Worm (Caenorhabditis elegans) whole organism, L2 larva: ENCODE data around the gene C25H3.3.

Experiments used
- C34F6.9 ChIP-seq: fragments of 150-350 bp; optimal IDR thresholded peaks from 2 replicates; lab custom pipeline; 2014; ENCODE audit warnings: missing biosample characterization, missing genetic modification characterization
- F13H6.1 ChIP-seq: sonication (generic microtip); optimal IDR thresholded peaks from 2 replicates; lab custom pipeline; 2016; ENCODE audit warnings: missing genetic modification characterization, missing compliant biosample characterization
- R02D3.7 ChIP-seq: fragments of 150-350 bp; optimal IDR thresholded peaks from 2 replicates; lab custom pipeline; 2014; ENCODE audit warnings: missing biosample characterization, missing genetic modification characterization
- alr-1 ChIP-seq: fragments of 150-350 bp; optimal IDR thresholded peaks from 2 replicates; lab custom pipeline; 2014; ENCODE audit warnings: missing biosample characterization, missing genetic modification characterization
- aly-2 ChIP-seq: fragments of 150-350 bp; optimal IDR thresholded peaks from 2 replicates; lab custom pipeline; 2014; ENCODE audit warnings: missing biosample characterization, missing genetic modification characterization
- ama-1 ChIP-seq: fragments of 150-350 bp; optimal IDR thresholded peaks from 2 replicates; lab custom pipeline; 2018; ENCODE audit warnings: inconsistent platforms
- blmp-1 ChIP-seq: sonication (generic microtip); optimal IDR thresholded peaks from 2 replicates; lab custom pipeline; 2017; ENCODE audit warnings: missing genetic modification characterization, mild to moderate bottlenecking, missing compliant biosample characterization, antibody characterized with exemption, moderate library complexity; ENCODE audit not compliant: insufficient read depth
- ceh-16 ChIP-seq: fragments of 150-350 bp; optimal IDR thresholded peaks from 2 replicates; lab custom pipeline; 2014; ENCODE audit warnings: missing biosample characterization, missing genetic modification characterization
- ceh-82 ChIP-seq: fragments of 150-350 bp; optimal IDR thresholded peaks from 2 replicates; lab custom pipeline; 2014; ENCODE audit warnings: missing biosample characterization, missing genetic modification characterization
- crh-2 ChIP-seq: sonication (generic microtip); optimal IDR thresholded peaks from 2 replicates; lab custom pipeline; 2017; ENCODE audit warnings: missing biosample characterization, missing genetic modification characterization
- dmd-4 ChIP-seq: sonication (generic microtip); optimal IDR thresholded peaks from 2 replicates; lab custom pipeline; 2017; ENCODE audit warnings: missing biosample characterization, missing genetic modification characterization
- egl-27 ChIP-seq: sonication (generic microtip); optimal IDR thresholded peaks from 3 replicates; lab custom pipeline; 2017; ENCODE audit warnings: missing biosample characterization, missing genetic modification reagents, missing genetic modification characterization
- elt-3 ChIP-seq: sonication (generic microtip); optimal IDR thresholded peaks from 2 replicates; lab custom pipeline; 2017; ENCODE audit warnings: missing biosample characterization, missing genetic modification characterization
- fos-1 ChIP-seq: fragments of 150-350 bp; optimal IDR thresholded peaks from 2 replicates; lab custom pipeline; 2014; ENCODE audit warnings: missing biosample characterization, missing genetic modification characterization
- lin-11 ChIP-seq: fragments of 150-350 bp; sonication (generic microtip); optimal IDR thresholded peaks from 2 replicates; lab custom pipeline; 2014; ENCODE audit warnings: missing biosample characterization, missing genetic modification characterization, inconsistent platforms, mixed read lengths
- lin-13 ChIP-seq: fragments of 150-350 bp; optimal IDR thresholded peaks from 2 replicates; lab custom pipeline; 2014; ENCODE audit warnings: missing biosample characterization, missing genetic modification reagents, missing genetic modification characterization
- lsy-2 ChIP-seq, 2 experiments: fragments of 150-350 bp in 1 of 2; sonication (generic microtip) in 1 of 2; optimal IDR thresholded peaks; 2 replicates each; lab custom pipeline; 2014 to 2017; ENCODE audit warnings: missing biosample characterization in 2 of 2, missing genetic modification characterization in 2 of 2
- mdl-1 ChIP-seq, 2 experiments: fragments of 150-350 bp in 1 of 2; sonication (generic microtip) in 1 of 2; optimal IDR thresholded peaks; 2 replicates each; lab custom pipeline; 2017; ENCODE audit warnings: missing biosample characterization in 2 of 2, missing genetic modification characterization in 2 of 2
- nhr-10 ChIP-seq: sonication (generic microtip); optimal IDR thresholded peaks from 2 replicates; lab custom pipeline; 2017; ENCODE audit warnings: missing biosample characterization, missing genetic modification characterization
- nhr-12 ChIP-seq: fragments of 150-350 bp; optimal IDR thresholded peaks from 2 replicates; lab custom pipeline; 2014; ENCODE audit warnings: missing biosample characterization, missing genetic modification characterization
- nhr-21 ChIP-seq: fragments of 150-350 bp; optimal IDR thresholded peaks from 2 replicates; lab custom pipeline; 2014; ENCODE audit warnings: missing biosample characterization, missing genetic modification characterization
- nhr-23 ChIP-seq: fragments of 150-350 bp; optimal IDR thresholded peaks from 2 replicates; lab custom pipeline; 2014; ENCODE audit warnings: missing biosample characterization, missing genetic modification reagents, missing genetic modification characterization
- nhr-237 ChIP-seq: fragments of 150-350 bp; optimal IDR thresholded peaks from 2 replicates; lab custom pipeline; 2014; ENCODE audit warnings: missing biosample characterization, missing genetic modification characterization
- nhr-77 ChIP-seq: fragments of 150-350 bp; optimal IDR thresholded peaks from 2 replicates; lab custom pipeline; 2014; ENCODE audit warnings: missing biosample characterization, missing genetic modification characterization
- peb-1 ChIP-seq: fragments of 150-350 bp; optimal IDR thresholded peaks from 2 replicates; lab custom pipeline; 2014; ENCODE audit warnings: missing biosample characterization, missing genetic modification characterization
- sem-4 ChIP-seq: fragments of 150-350 bp; optimal IDR thresholded peaks from 2 replicates; lab custom pipeline; 2014; ENCODE audit warnings: missing biosample characterization, missing genetic modification reagents, missing genetic modification characterization
- skn-1 ChIP-seq: sonication (generic microtip); optimal IDR thresholded peaks from 2 replicates; lab custom pipeline; 2017; ENCODE audit warnings: missing biosample characterization, missing genetic modification characterization
- sma-9 ChIP-seq, 2 experiments: fragments of 150-350 bp in 1 of 2; sonication (generic microtip) in 1 of 2; optimal IDR thresholded peaks; 2 replicates each; lab custom pipeline; 2014 to 2016; ENCODE audit warnings: missing genetic modification characterization in 2 of 2, mild to moderate bottlenecking in 1 of 2, missing biosample characterization in 1 of 2, missing compliant biosample characterization in 1 of 2, missing genetic modification reagents in 1 of 2, moderate library complexity in 1 of 2
- snpc-4 ChIP-seq: fragments of 150-350 bp; optimal IDR thresholded peaks from 2 replicates; lab custom pipeline; 2014; ENCODE audit warnings: missing biosample characterization, missing genetic modification characterization
- unc-39 ChIP-seq: fragments of 150-350 bp; optimal IDR thresholded peaks from 2 replicates; lab custom pipeline; 2014; ENCODE audit warnings: missing biosample characterization, missing genetic modification characterization
- unc-55 ChIP-seq: fragments of 150-350 bp; sonication (generic microtip); optimal IDR thresholded peaks from 3 replicates; lab custom pipeline; 2014; ENCODE audit warnings: missing biosample characterization, missing genetic modification reagents, missing genetic modification characterization
- unc-62 ChIP-seq: fragments of 150-350 bp; optimal IDR thresholded peaks from 2 replicates; lab custom pipeline; 2014; ENCODE audit warnings: missing biosample characterization, missing genetic modification reagents, missing genetic modification characterization
- zag-1 ChIP-seq: fragments of 150-350 bp; optimal IDR thresholded peaks from 2 replicates; lab custom pipeline; 2014; ENCODE audit warnings: missing biosample characterization, missing genetic modification characterization
- ztf-1 ChIP-seq: fragments of 200-800 bp; sonication (Bioruptor generic); conservative IDR thresholded peaks from 2 replicates; pipeline ENCODE4 v1.3.6; 2022; ENCODE audit warnings: missing genetic modification characterization, missing compliant biosample characterization
- ztf-4 ChIP-seq: fragments of 150-350 bp; optimal IDR thresholded peaks from 2 replicates; lab custom pipeline; 2014; ENCODE audit warnings: missing biosample characterization, missing genetic modification characterization

Gene C25H3.3

ce11 chrII:5651426-5651825 is 42.6 kb upstream of the C25H3.3 start:
- no peak for TF ChIP-seq peb-1 (tag; lab: Kevin White, UChicago)
- TF ChIP-seq unc-62 (GFP tag; lab: Kevin White, UChicago): no peak
- no peak for TF ChIP-seq aly-2 (tag; lab: Kevin White, UChicago)
- no peak for TF ChIP-seq ztf-1 (GFP tag; lab: Robert Waterston, UW)
- no peak for TF ChIP-seq blmp-1

- TF ChIP-seq elt-3 (no peak), ceh-82 (no peak), C34F6.9 (tag; lab: Kevin White, UChicago) (no peak), unc-39 (no peak), ceh-16 (tag; lab: Kevin White, UChicago) (no peak), alr-1 (no peak), unc-55 (GFP tag; lab: Kevin White, UChicago) (no peak), sem-4 (tag; lab: Kevin White, UChicago) (no peak), skn-1 (tag; lab: Kevin White, UChicago) (no peak), lin-13 (GFP tag; lab: Kevin White, UChicago) (no peak), peb-1 (tag; lab: Kevin White, UChicago) (no peak)
These were observed 41.7 kb upstream of the C25H3.3 start, which contains the start of gene bli-2 for ce11 chrII:5652334-5652733. Gene bli-2, minus strand, starts transcription at chrII:5652434.

- TF ChIP-seq zag-1 (tag; lab: Kevin White, UChicago): no peak
- TF ChIP-seq unc-62 (GFP tag; lab: Kevin White, UChicago): no peak
- TF ChIP-seq R02D3.7 (tag; lab: Kevin White, UChicago): no peak
- no peak for TF ChIP-seq unc-39
- no peak for TF ChIP-seq sma-9 (GFP tag; optimal IDR thresholded peaks at IDR 0.05; lab: Kevin White, UChicago)
- no peak for TF ChIP-seq sma-9 (tag; optimal IDR thresholded peaks at IDR 0.05; lab: Kevin White, UChicago)
- no peak for TF ChIP-seq F13H6.1 (tag; lab: Kevin White, UChicago)
- no peak for TF ChIP-seq ceh-16 (tag; lab: Kevin White, UChicago)
- no peak for TF ChIP-seq nhr-12 (tag; lab: Kevin White, UChicago)
- TF ChIP-seq crh-2 (tag; lab: Kevin White, UChicago): no peak
- no peak for TF ChIP-seq nhr-10 (tag; lab: Kevin White, UChicago)
- TF ChIP-seq aly-2 (tag; lab: Kevin White, UChicago): no peak
These were observed 39.8 kb upstream of the C25H3.3 start, which contains the start of gene F59E12.1 for ce11 chrII:5654215-5654614. Gene F59E12.1, plus strand, starts transcription at chrII:5654515.

ce11 chrII:5659675-5660074 is 34.3 kb upstream of the C25H3.3 start, which contains the start of gene fut-3:
Gene fut-3, minus strand, starts transcription at chrII:5659775.
- no peak for TF ChIP-seq ztf-4 (tag; lab: Kevin White, UChicago)
- no peak for TF ChIP-seq ama-1
- TF ChIP-seq fos-1 (tag; lab: Kevin White, UChicago): no peak
- TF ChIP-seq skn-1 (tag; lab: Kevin White, UChicago): no peak
- TF ChIP-seq egl-27 (tag; lab: Kevin White, UChicago): no peak
- TF ChIP-seq nhr-23: no peak
- TF ChIP-seq nhr-77 (tag; lab: Kevin White, UChicago): no peak
- no peak for TF ChIP-seq elt-3
- TF ChIP-seq ztf-1 (GFP tag; lab: Robert Waterston, UW): no peak
- TF ChIP-seq alr-1: no peak
- no peak for TF ChIP-seq zag-1 (tag; lab: Kevin White, UChicago)
- no peak for TF ChIP-seq lin-11 (tag; lab: Kevin White, UChicago)

- TF ChIP-seq nhr-10 (tag; lab: Kevin White, UChicago) (no peak), C34F6.9 (tag; lab: Kevin White, UChicago) (no peak), lsy-2 (tag; optimal IDR thresholded peaks at IDR 0.05; lab: Kevin White, UChicago) (no peak), alr-1 (no peak), ceh-16 (tag; lab: Kevin White, UChicago) (no peak), dmd-4 (tag; lab: Kevin White, UChicago) (no peak), skn-1 (tag; lab: Kevin White, UChicago) (no peak), unc-39 (no peak), unc-55 (GFP tag; lab: Kevin White, UChicago) (no peak), snpc-4 (tag; lab: Kevin White, UChicago) (no peak), nhr-23 (no peak), nhr-21 (tag; lab: Kevin White, UChicago) (no peak), blmp-1 (no peak), mdl-1 (tag; optimal IDR thresholded peaks at IDR 0.05; lab: Kevin White, UChicago) (no peak), ama-1 (no peak), nhr-237 (tag; lab: Kevin White, UChicago) (no peak)
- TF ChIP-seq, all 48 proteins: peak for 0
These were observed 33.8 kb upstream of the C25H3.3 start for ce11 chrII:5660155-5660554.
